Worm (Caenorhabditis elegans) whole organism, L1 larva: ENCODE results near the gene elt-6.

Source experiments
- ama-1 ChIP-seq: fragments of 150-350 bp; optimal IDR thresholded peaks from 2 replicates; lab custom pipeline; 2014
- fos-1 ChIP-seq: fragments of 150-350 bp; optimal IDR thresholded peaks from 2 replicates; lab custom pipeline; 2014; ENCODE audit warnings: missing biosample characterization, missing genetic modification characterization
- lin-15B ChIP-seq: fragments of 150-350 bp; sonication (generic microtip); optimal IDR thresholded peaks from 3 replicates; lab custom pipeline; 2014; ENCODE audit warnings: missing biosample characterization, missing genetic modification characterization
- mab-9 ChIP-seq: fragments of 200-800 bp; sonication (Bioruptor generic); IDR thresholded peaks from 2 replicates; pipeline ENCODE4 v1.3.6; 2022; ENCODE audit warnings: missing genetic modification reagents, missing genetic modification characterization, missing compliant biosample characterization
- mdl-1 ChIP-seq, 2 experiments: fragments of 150-350 bp; optimal IDR thresholded peaks; 2 replicates each; lab custom pipeline; 2014 to 2017; ENCODE audit warnings: missing biosample characterization in 2 of 2, missing genetic modification characterization in 2 of 2, inconsistent platforms in 1 of 2
- nhr-237 ChIP-seq: fragments of 150-350 bp; optimal IDR thresholded peaks from 2 replicates; lab custom pipeline; 2014; ENCODE audit warnings: missing biosample characterization, missing genetic modification characterization
- nhr-77 ChIP-seq: fragments of 150-350 bp; optimal IDR thresholded peaks from 2 replicates; lab custom pipeline; 2014; ENCODE audit warnings: missing biosample characterization, missing genetic modification characterization
- nhr-90 ChIP-seq: sonication (generic microtip); optimal IDR thresholded peaks from 2 replicates; lab custom pipeline; 2016; ENCODE audit warnings: mild to moderate bottlenecking, missing genetic modification characterization, missing compliant biosample characterization; ENCODE audit not compliant: poor library complexity
- snpc-4 ChIP-seq: fragments of 150-350 bp; optimal IDR thresholded peaks from 2 replicates; lab custom pipeline; 2014; ENCODE audit warnings: missing biosample characterization, missing genetic modification characterization
- swsn-7 ChIP-seq: sonication (generic microtip); optimal IDR thresholded peaks from 2 replicates; lab custom pipeline; 2016; ENCODE audit warnings: missing genetic modification characterization, missing compliant biosample characterization
- zag-1 ChIP-seq: fragments of 150-350 bp; optimal IDR thresholded peaks from 2 replicates; lab custom pipeline; 2014; ENCODE audit warnings: missing biosample characterization, missing genetic modification characterization

DNA sequence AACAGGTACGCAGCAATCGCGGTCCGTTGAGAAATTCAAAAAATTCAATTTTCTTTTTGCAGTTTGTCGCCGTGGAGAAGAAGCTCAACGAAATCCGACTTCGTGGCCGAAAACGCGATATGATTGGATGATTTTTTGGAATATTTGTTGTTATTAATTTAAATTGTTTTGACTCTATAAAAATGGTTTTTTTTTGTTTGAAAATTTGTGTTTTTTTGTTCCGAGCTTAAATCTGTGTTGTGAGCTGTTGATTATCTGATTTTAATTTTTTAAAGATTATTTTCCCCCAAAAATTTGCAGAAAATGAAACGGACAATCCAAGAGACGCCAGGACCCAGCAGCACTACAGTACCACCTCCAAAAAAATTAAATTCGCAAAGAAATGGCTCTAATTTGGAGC, 41.8 kb downstream of the elt-6 start, which contains the start of gene tdpo-1:
- no peak for TF ChIP-seq lin-15B
- TF ChIP-seq fos-1 (tag; lab: Kevin White, UChicago), result no peak
- no peak for TF ChIP-seq swsn-7 (tag; lab: Kevin White, UChicago)
- no peak for TF ChIP-seq ama-1
- TF ChIP-seq nhr-77 (tag; lab: Kevin White, UChicago), result no peak
- TF ChIP-seq nhr-237 (tag; lab: Kevin White, UChicago), result no peak
- TF ChIP-seq snpc-4, result no peak
- no peak for TF ChIP-seq mab-9 (GFP tag; lab: Robert Waterston, UW)
- TF ChIP-seq nhr-90, result no peak
- TF ChIP-seq zag-1, result no peak
- TF ChIP-seq mdl-1 (tag; optimal IDR thresholded peaks at IDR 0.05; lab: Kevin White, UChicago), result no peak
